Fruit fly (Drosophila melanogaster) whole organism, adult: ENCODE measurements around the gene Top1.

Experiments used
- CG11617 ChIP-seq: fragments of 200-800 bp; sonication (Bioruptor generic); optimal IDR thresholded peaks from 2 replicates; lab custom pipeline; 2017; ENCODE audit warnings: mild to moderate bottlenecking, missing biosample characterization, missing genetic modification reagents, missing genetic modification characterization
- CG12768 ChIP-seq: fragments of 200-800 bp; sonication (Bioruptor generic); optimal IDR thresholded peaks from 2 replicates; lab custom pipeline; 2017; ENCODE audit warnings: missing biosample characterization, missing genetic modification characterization, mild to moderate bottlenecking, moderate library complexity, missing genetic modification reagents
- CG14711 ChIP-seq: fragments of 200-800 bp; sonication (Bioruptor generic); optimal IDR thresholded peaks from 2 replicates; lab custom pipeline; 2018; ENCODE audit warnings: missing biosample characterization, mild to moderate bottlenecking, missing genetic modification characterization, moderate library complexity
- CG1620 ChIP-seq: fragments of 200-800 bp; sonication (Bioruptor generic); optimal IDR thresholded peaks from 2 replicates; lab custom pipeline; 2016; ENCODE audit warnings: missing biosample characterization, missing genetic modification characterization
- CG33017 ChIP-seq: fragments of 200-800 bp; sonication (Bioruptor generic); optimal IDR thresholded peaks from 2 replicates; lab custom pipeline; 2018; ENCODE audit warnings: missing biosample characterization, mild to moderate bottlenecking, missing genetic modification characterization, moderate library complexity
- CG5204 ChIP-seq: fragments of 200-800 bp; sonication (Bioruptor generic); optimal IDR thresholded peaks from 2 replicates; lab custom pipeline; 2016; ENCODE audit warnings: missing biosample characterization, missing genetic modification characterization
- CG7045 ChIP-seq: fragments of 200-800 bp; sonication (Bioruptor generic); optimal IDR thresholded peaks from 2 replicates; lab custom pipeline; 2017; ENCODE audit warnings: missing biosample characterization, mild to moderate bottlenecking, missing genetic modification characterization
- CG7101 ChIP-seq: fragments of 200-800 bp; sonication (Bioruptor generic); optimal IDR thresholded peaks from 2 replicates; lab custom pipeline; 2018; ENCODE audit warnings: missing biosample characterization, mild to moderate bottlenecking, missing genetic modification characterization, moderate library complexity
- Clk ChIP-seq: fragments of 200-800 bp; sonication (Bioruptor generic); optimal IDR thresholded peaks from 2 replicates; lab custom pipeline; 2017; ENCODE audit warnings: missing biosample characterization, missing genetic modification characterization
- Crg-1 ChIP-seq: fragments of 200-800 bp; sonication (Bioruptor generic); optimal IDR thresholded peaks from 2 replicates; lab custom pipeline; 2016; ENCODE audit warnings: missing biosample characterization, missing genetic modification characterization
- Hr96 ChIP-seq: fragments of 200-800 bp; sonication (Bioruptor generic); optimal IDR thresholded peaks from 2 replicates; lab custom pipeline; 2016; ENCODE audit warnings: missing biosample characterization, missing genetic modification characterization
- Mnt ChIP-seq: fragments of 200-800 bp; sonication (Bioruptor generic); optimal IDR thresholded peaks from 2 replicates; lab custom pipeline; 2016; ENCODE audit warnings: missing biosample characterization, mild to moderate bottlenecking, missing genetic modification characterization
- bab1 ChIP-seq: fragments of 200-800 bp; sonication (Bioruptor generic); optimal IDR thresholded peaks from 3 replicates; lab custom pipeline; 2019; ENCODE audit warnings: missing biosample characterization, mild to moderate bottlenecking, missing genetic modification characterization, moderate library complexity
- cic ChIP-seq: fragments of 200-800 bp; sonication (Bioruptor generic); optimal IDR thresholded peaks from 2 replicates; lab custom pipeline; 2017; ENCODE audit warnings: missing biosample characterization, mild to moderate bottlenecking, missing genetic modification characterization, moderate library complexity
- cnc ChIP-seq, 2 experiments: fragments of >200 bp; optimal IDR thresholded peaks; 2 replicates each; lab custom pipeline; 2017
- kay ChIP-seq: fragments of 200-800 bp; sonication (Bioruptor generic); peaks from one replicate; lab custom pipeline; 2016; ENCODE audit warnings: missing biosample characterization, missing genetic modification characterization, borderline replicate concordance
- ovo ChIP-seq: fragments of 200-800 bp; sonication (Bioruptor generic); optimal IDR thresholded peaks from 2 replicates; lab custom pipeline; 2016; ENCODE audit warnings: missing biosample characterization, missing genetic modification characterization
- pad ChIP-seq: fragments of 200-800 bp; sonication (Bioruptor generic); optimal IDR thresholded peaks from 3 replicates; lab custom pipeline; 2017; ENCODE audit warnings: missing biosample characterization, missing genetic modification characterization, mild to moderate bottlenecking, moderate library complexity, missing genetic modification reagents
- tj ChIP-seq: fragments of 200-800 bp; sonication (Bioruptor generic); optimal IDR thresholded peaks from 3 replicates; lab custom pipeline; 2017; ENCODE audit warnings: missing biosample characterization, mild to moderate bottlenecking, missing genetic modification characterization, moderate library complexity
- toe ChIP-seq: fragments of 200-800 bp; sonication (Bioruptor generic); optimal IDR thresholded peaks from 2 replicates; lab custom pipeline; 2016; ENCODE audit warnings: missing biosample characterization, missing genetic modification characterization

Gene Top1

DNA sequence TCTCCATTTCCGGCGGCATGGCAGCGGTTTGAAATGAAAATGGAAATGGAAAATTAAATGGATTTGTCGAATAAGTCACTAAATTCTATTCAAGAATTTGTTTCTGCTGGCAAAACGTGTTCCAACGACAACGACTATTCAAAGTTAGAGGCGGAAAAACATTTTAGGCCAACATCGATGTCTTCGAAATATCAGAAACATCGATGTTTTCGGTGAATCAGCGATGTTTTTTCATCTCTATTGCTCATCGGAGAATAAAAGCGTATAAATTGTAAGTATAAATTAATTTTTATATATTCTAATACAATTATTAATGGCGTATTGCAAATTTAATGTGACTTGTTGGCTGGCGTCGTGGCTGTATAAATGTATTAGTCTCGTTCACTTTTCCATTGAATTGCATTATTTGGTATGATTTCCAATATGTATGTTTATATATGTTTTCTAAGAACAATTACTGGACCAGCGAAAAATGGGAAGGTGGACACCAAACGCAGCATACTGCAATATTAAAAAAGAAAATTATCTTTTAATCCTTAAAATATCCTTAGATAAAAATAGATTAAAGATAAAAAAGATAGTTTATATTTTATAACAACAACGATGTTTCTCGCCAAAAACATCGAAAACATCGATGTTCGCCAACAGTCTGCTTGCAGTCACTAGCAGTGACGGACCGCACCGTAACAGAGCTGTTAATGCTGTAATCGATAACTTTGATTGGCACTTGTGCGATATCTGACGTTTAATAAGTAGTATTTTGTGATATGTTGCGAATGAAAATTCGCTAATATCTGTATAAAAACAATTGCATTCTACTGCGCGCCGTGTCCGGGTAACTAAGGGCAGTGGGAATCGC lies 25.4 kb downstream of the Top1 start, which contains the start of the genes CG12608 and Prp5:
CG12608 (minus strand) TSS at position 153 of the 859 bp plus-strand sequence.
Prp5 (plus strand) TSS at position 697 of the 859 bp plus-strand sequence.
- TF ChIP-seq bab1, result no peak

DNA sequence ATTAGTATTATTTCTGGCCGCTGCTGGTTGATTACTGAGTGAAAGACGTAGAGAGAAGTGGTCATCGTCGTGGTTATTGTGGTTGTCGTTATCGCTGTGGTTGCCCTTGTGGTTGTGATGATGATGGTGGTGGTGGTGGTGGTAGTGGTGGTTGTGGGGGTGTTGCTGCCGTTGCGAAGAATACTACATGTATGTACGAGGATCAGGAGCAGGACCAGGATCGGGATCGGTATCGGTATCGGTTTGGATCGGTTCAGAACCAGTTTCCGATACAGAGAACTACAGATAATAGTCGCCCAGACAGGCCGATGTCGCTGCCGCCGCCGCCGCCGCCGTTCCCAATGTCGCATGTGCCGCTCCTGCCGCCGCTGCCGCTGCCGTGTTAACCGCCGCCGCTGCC lies 33.4 kb downstream of the Top1 start:
- TF ChIP-seq Mnt (GFP tag; lab: Kevin White, UChicago) (no peak), CG33017 (no peak), CG7101 (tag; lab: Kevin White, UChicago) (no peak), toe (GFP tag; lab: Kevin White, UChicago) (no peak), pad (GFP tag; lab: Kevin White, UChicago) (no peak), cnc (optimal IDR thresholded peaks at IDR 0.05; lab: Kevin White, UChicago) (no peak), bab1 (no peak), CG12768 (GFP tag; lab: Kevin White, UChicago) (no peak), Clk (GFP tag; lab: Kevin White, UChicago) (no peak), CG5204 (GFP tag; lab: Kevin White, UChicago) (no peak), CG11617 (GFP tag; lab: Kevin White, UChicago) (no peak), kay (GFP tag; lab: Kevin White, UChicago) (no peak), CG7045 (no peak), cic (GFP tag; lab: Kevin White, UChicago) (no peak), CG14711 (tag; lab: Kevin White, UChicago) (no peak), ovo (no peak), Crg-1 (GFP tag; lab: Kevin White, UChicago) (no peak), CG1620 (GFP tag; lab: Kevin White, UChicago) (no peak), tj (GFP tag; lab: Kevin White, UChicago) (no peak), Hr96 (GFP tag; lab: Kevin White, UChicago) (no peak)

DNA sequence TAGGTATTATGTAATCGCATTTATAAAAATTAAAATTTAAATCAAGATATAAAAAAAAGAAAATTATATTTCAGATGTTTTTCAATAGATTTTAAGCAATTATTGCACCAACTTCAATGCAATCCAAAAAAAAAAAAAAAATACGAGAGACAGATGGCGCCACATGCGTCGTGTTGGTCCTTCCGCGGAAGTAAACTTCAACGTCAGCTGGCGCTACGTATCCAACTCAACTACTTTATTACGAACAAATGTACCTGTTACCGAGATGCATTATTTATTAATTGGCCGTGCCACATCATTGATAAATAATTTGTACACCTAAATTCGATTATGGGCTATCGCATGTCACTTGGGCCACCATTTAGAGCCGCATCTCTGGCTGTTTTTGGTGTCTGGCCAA lies 34.4 kb downstream of the Top1 start:
- TF ChIP-seq Mnt (GFP tag; lab: Kevin White, UChicago) (no peak), pad (GFP tag; lab: Kevin White, UChicago) (no peak), kay (GFP tag; lab: Kevin White, UChicago) (no peak), CG11617 (GFP tag; lab: Kevin White, UChicago) (no peak), cic (GFP tag; lab: Kevin White, UChicago) (no peak), CG1620 (GFP tag; lab: Kevin White, UChicago) (no peak), tj (GFP tag; lab: Kevin White, UChicago) (no peak), CG7045 (no peak), toe (GFP tag; lab: Kevin White, UChicago) (no peak), bab1 (no peak), Clk (GFP tag; lab: Kevin White, UChicago) (no peak)

DNA sequence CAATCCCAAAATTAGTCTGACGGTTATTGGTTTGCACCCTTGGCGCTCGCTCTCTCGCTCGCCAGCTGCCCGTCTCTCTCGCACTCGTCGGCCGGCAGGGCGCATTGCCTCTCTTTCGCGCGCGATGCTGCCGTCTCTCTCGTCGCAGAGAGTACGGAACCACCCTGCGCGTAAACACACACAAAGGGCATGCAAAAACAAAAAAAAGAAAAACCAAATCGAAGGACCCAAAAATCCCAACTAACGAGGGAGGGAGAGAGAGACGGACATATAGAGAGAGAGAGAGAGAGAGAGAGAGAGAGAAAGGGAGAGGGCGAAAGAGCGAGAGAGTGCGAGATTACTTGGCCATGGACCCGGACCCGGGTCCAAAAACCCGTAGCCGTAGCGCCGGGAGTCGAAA lies 37.1 kb downstream of the Top1 start:
- TF ChIP-seq Mnt (GFP tag; lab: Kevin White, UChicago), result no peak
- TF ChIP-seq ovo, result no peak
- TF ChIP-seq cic (GFP tag; lab: Kevin White, UChicago), result no peak
- TF ChIP-seq pad (GFP tag; lab: Kevin White, UChicago), result no peak
- TF ChIP-seq cnc (optimal IDR thresholded peaks at IDR 0.05; lab: Kevin White, UChicago), result no peak
- no peak for TF ChIP-seq CG11617 (GFP tag; lab: Kevin White, UChicago)
- no peak for TF ChIP-seq tj (GFP tag; lab: Kevin White, UChicago)
- no peak for TF ChIP-seq CG33017

DNA sequence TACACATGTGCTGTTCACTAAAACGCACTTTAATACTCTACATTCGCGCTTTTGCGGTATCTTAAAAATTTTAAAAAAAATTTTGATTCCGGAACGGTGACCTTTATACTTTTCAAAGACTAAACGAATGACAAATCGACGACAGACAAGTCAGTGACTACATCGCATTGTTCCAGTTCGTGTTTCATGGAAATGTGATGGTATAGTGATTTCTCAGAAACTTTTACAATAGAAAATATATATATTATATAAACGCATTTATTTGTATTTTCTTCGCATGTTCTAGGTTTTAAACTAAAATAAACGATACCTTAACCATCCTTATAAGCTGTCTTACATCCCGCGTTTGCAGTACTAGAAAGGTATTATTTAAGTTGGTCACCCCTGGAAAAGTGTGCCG lies 41.7 kb downstream of the Top1 start, which contains the start of gene Pp1-13C:
Pp1-13C (minus strand) TSS at position 101 of the 400 bp plus-strand sequence.
- no peak for TF ChIP-seq bab1
- no peak for TF ChIP-seq kay (GFP tag; lab: Kevin White, UChicago)
- no peak for TF ChIP-seq CG1620 (GFP tag; lab: Kevin White, UChicago)
- no peak for TF ChIP-seq CG12768 (GFP tag; lab: Kevin White, UChicago)
- TF ChIP-seq CG14711 (tag; lab: Kevin White, UChicago), result no peak
- no peak for TF ChIP-seq tj (GFP tag; lab: Kevin White, UChicago)
- TF ChIP-seq ovo, result no peak
- no peak for TF ChIP-seq CG33017
- TF ChIP-seq cnc (optimal IDR thresholded peaks at IDR 0.05; lab: Kevin White, UChicago), result no peak

DNA sequence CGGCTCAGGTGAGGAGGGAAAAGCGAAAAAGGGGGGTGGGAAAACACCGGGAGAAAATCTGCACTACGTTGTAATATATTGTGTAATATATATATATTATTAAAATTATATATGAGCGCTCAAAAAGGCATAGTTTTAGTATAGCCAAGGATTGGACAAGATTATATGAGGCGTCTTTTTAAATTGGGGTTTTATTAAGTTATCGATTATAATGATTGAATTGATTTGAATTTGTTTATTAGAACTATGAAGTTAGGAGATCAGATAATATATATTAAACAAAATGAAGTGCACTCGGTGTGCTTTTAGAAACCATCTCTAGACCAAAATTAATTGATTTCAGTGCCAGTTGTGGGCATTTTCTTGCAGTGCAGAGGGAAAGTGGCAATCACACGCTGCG lies 44.4 kb downstream of the Top1 start:
- TF ChIP-seq CG5204 (GFP tag; lab: Kevin White, UChicago), result no peak
- no peak for TF ChIP-seq pad (GFP tag; lab: Kevin White, UChicago)
- TF ChIP-seq tj (GFP tag; lab: Kevin White, UChicago), result no peak
- no peak for TF ChIP-seq toe (GFP tag; lab: Kevin White, UChicago)
- TF ChIP-seq CG12768 (GFP tag; lab: Kevin White, UChicago), result no peak
- no peak for TF ChIP-seq CG7101 (tag; lab: Kevin White, UChicago)
- no peak for TF ChIP-seq CG33017
- TF ChIP-seq cnc (optimal IDR thresholded peaks at IDR 0.05; lab: Kevin White, UChicago), result no peak
- TF ChIP-seq Hr96 (GFP tag; lab: Kevin White, UChicago), result no peak
- TF ChIP-seq CG14711 (tag; lab: Kevin White, UChicago), result no peak
- TF ChIP-seq bab1, result no peak
- no peak for TF ChIP-seq Crg-1 (GFP tag; lab: Kevin White, UChicago)
